Worm (Caenorhabditis elegans): ENCODE results near the gene F10G7.12.

- no peak for TF ChIP-seq snpc-4 (tag; optimal IDR thresholded peaks at IDR 0.05)
- no peak for TF ChIP-seq unc-39 (tag; optimal IDR thresholded peaks at IDR 0.05)
- no peak for TF ChIP-seq attf-4 (tag; optimal IDR thresholded peaks at IDR 0.05)
- TF ChIP-seq daf-19 (GFP tag; conservative IDR thresholded peaks at IDR 0.05): no peak
- TF ChIP-seq ztf-7 (tag; optimal IDR thresholded peaks at IDR 0.05): no peak
- TF ChIP-seq nhr-77 (tag; optimal IDR thresholded peaks at IDR 0.05): no peak
- TF ChIP-seq rbr-2 (tag; optimal IDR thresholded peaks at IDR 0.05): no peak
- no peak for TF ChIP-seq dve-1 (tag; optimal IDR thresholded peaks at IDR 0.05; ENCODE audit: insufficient read depth)
- TF ChIP-seq mxl-3 (GFP tag; optimal IDR thresholded peaks at IDR 0.05): no peak
- TF ChIP-seq dpl-1 (GFP tag; optimal IDR thresholded peaks at IDR 0.05): no peak
- TF ChIP-seq daf-12 (tag; optimal IDR thresholded peaks at IDR 0.05): no peak
- TF ChIP-seq zip-2 (tag; optimal IDR thresholded peaks at IDR 0.05): no peak
- TF ChIP-seq nhr-237 (tag; optimal IDR thresholded peaks at IDR 0.05): no peak
- TF ChIP-seq hlh-30 (tag; optimal IDR thresholded peaks at IDR 0.05; ENCODE audit: insufficient read depth): no peak
These were observed 40.8 kb upstream of the F10G7.12 start, which contains the start of gene lgc-27 for ce11 chrII:4648785-4649184.

Measured in whole organism, L4 larva.